Worm (Caenorhabditis elegans) whole organism, L2 larva: ENCODE results near the gene cct-8.

Experiments
- C34F6.9 ChIP-seq: fragments of 150-350 bp; optimal IDR thresholded peaks from 2 replicates; lab custom pipeline; 2014; ENCODE audit warnings: missing biosample characterization, missing genetic modification characterization
- ama-1 ChIP-seq: fragments of 150-350 bp; optimal IDR thresholded peaks from 2 replicates; lab custom pipeline; 2018; ENCODE audit warnings: inconsistent platforms
- dmd-4 ChIP-seq: sonication (generic microtip); optimal IDR thresholded peaks from 2 replicates; lab custom pipeline; 2017; ENCODE audit warnings: missing biosample characterization, missing genetic modification characterization
- elt-3 ChIP-seq: sonication (generic microtip); optimal IDR thresholded peaks from 2 replicates; lab custom pipeline; 2017; ENCODE audit warnings: missing biosample characterization, missing genetic modification characterization
- fos-1 ChIP-seq: fragments of 150-350 bp; optimal IDR thresholded peaks from 2 replicates; lab custom pipeline; 2014; ENCODE audit warnings: missing biosample characterization, missing genetic modification characterization
- gmeb-1 ChIP-seq: fragments of 150-350 bp; optimal IDR thresholded peaks from 2 replicates; lab custom pipeline; 2014; ENCODE audit warnings: missing biosample characterization, missing genetic modification characterization
- lin-13 ChIP-seq: fragments of 150-350 bp; optimal IDR thresholded peaks from 2 replicates; lab custom pipeline; 2014; ENCODE audit warnings: missing biosample characterization, missing genetic modification reagents, missing genetic modification characterization
- lin-39 ChIP-seq: fragments of 150-350 bp; optimal IDR thresholded peaks from 2 replicates; lab custom pipeline; 2014; ENCODE audit warnings: missing biosample characterization, missing genetic modification reagents, missing genetic modification characterization
- nhr-10 ChIP-seq: sonication (generic microtip); optimal IDR thresholded peaks from 2 replicates; lab custom pipeline; 2017; ENCODE audit warnings: missing biosample characterization, missing genetic modification characterization
- nhr-11 ChIP-seq: fragments of 150-350 bp; optimal IDR thresholded peaks from 2 replicates; lab custom pipeline; 2014; ENCODE audit warnings: missing biosample characterization, missing genetic modification characterization
- nhr-6 ChIP-seq: fragments of 150-350 bp; optimal IDR thresholded peaks from 2 replicates; lab custom pipeline; 2014; ENCODE audit warnings: missing biosample characterization, missing genetic modification characterization
- zag-1 ChIP-seq: fragments of 150-350 bp; optimal IDR thresholded peaks from 2 replicates; lab custom pipeline; 2014; ENCODE audit warnings: missing biosample characterization, missing genetic modification characterization

cct-8 gene

DNA sequence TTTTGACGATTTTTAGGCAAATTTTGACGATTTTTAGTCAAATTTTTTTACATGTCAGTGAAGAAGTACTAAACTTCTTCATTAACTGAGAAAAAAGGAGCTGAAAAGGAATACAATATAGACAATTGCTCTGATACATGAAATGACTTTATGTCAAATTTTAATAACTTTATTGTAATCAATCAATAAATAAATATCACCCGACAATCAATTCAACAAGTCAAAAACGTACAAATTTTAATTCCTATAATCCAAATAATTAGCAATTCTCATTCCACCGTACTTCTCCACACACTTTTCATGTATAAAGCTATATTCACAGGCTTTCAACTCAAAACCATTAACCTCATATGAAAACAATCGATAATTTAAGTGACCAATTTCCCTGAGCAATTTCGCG lies 55.2 kb downstream of the cct-8 start:
- TF ChIP-seq elt-3 (no peak), C34F6.9 (tag; lab: Kevin White, UChicago) (no peak), nhr-10 (no peak), dmd-4 (tag; lab: Kevin White, UChicago) (no peak), lin-13 (GFP tag; lab: Kevin White, UChicago) (no peak), gmeb-1 (tag; lab: Kevin White, UChicago) (no peak), ama-1 (lab: Kevin White, UChicago) (no peak), lin-39 (tag; lab: Kevin White, UChicago) (no peak), zag-1 (tag; lab: Kevin White, UChicago) (no peak), nhr-11 (no peak), fos-1 (tag; lab: Kevin White, UChicago) (no peak), nhr-6 (tag; lab: Kevin White, UChicago) (no peak)
